Worm (Caenorhabditis elegans): ENCODE results near the gene fbxa-63.
"Not testable (repeated sequence)": the region's sequence is repeated elsewhere in the genome, so short reads cannot be mapped to it uniquely, and the experiment has no call there.

- not testable (repeated sequence) for TF ChIP-seq F52B5.7 (tag; optimal IDR thresholded peaks at IDR 0.05); snpc-3.4 (tag; optimal IDR thresholded peaks at IDR 0.05); unc-130 (GFP tag; optimal IDR thresholded peaks at IDR 0.05); unc-62 (GFP tag; optimal IDR thresholded peaks at IDR 0.05); ama-1 (optimal IDR thresholded peaks at IDR 0.05); ama-1 (GFP tag; optimal IDR thresholded peaks at IDR 0.05); efl-1 (GFP tag; optimal IDR thresholded peaks at IDR 0.05); repo-1 (tag; optimal IDR thresholded peaks at IDR 0.05); mel-28 (tag; optimal IDR thresholded peaks at IDR 0.05; ENCODE audit: borderline replicate concordance)
These were observed 17.9 kb downstream of the fbxa-63 start for ce11 chrIII:1261198-1261597.

Measured in whole organism, young adult.